Worm (Caenorhabditis elegans): ENCODE measurements around the gene lit-1.

- no peak for TF ChIP-seq F10E7.11 (tag; optimal IDR thresholded peaks at IDR 0.05)
- no peak for TF ChIP-seq B0261.1 (tag; optimal IDR thresholded peaks at IDR 0.05)
- TF ChIP-seq him-1 (tag; optimal IDR thresholded peaks at IDR 0.05) = no peak
- TF ChIP-seq mes-4 (tag; optimal IDR thresholded peaks at IDR 0.05) = no peak
Observed at ce11 chrIII:13657975-13658374, 43.8 kb upstream of the lit-1 start.
